Fruit fly (Drosophila melanogaster) whole organism, embryonic: ENCODE results near the gene jdp.

ENCODE experiments used
- Atf3 ChIP-seq: fragments of 200-800 bp; sonication (Bioruptor generic); optimal IDR thresholded peaks from 3 replicates; lab custom pipeline; 2016; ENCODE audit warnings: missing biosample characterization, missing genetic modification characterization
- BtbVII ChIP-seq: fragments of 200-800 bp; sonication (Bioruptor generic); optimal IDR thresholded peaks from 3 replicates; lab custom pipeline; 2017; ENCODE audit warnings: missing biosample characterization, mild to moderate bottlenecking, missing genetic modification characterization
- CG10267 ChIP-seq: fragments of 200-800 bp; sonication (Bioruptor generic); optimal IDR thresholded peaks from 2 replicates; lab custom pipeline; 2018; ENCODE audit warnings: missing biosample characterization, mild to moderate bottlenecking, missing genetic modification characterization, moderate library complexity
- CG10431 ChIP-seq: fragments of 200-800 bp; sonication (Bioruptor generic); optimal IDR thresholded peaks from 3 replicates; lab custom pipeline; 2018; ENCODE audit warnings: missing biosample characterization, mild to moderate bottlenecking, missing genetic modification characterization
- CG11247 ChIP-seq: fragments of 200-800 bp; sonication (Bioruptor generic); IDR thresholded peaks from 2 replicates; pipeline ENCODE4 v1.3.6; 2022; ENCODE audit warnings: missing biosample characterization, missing genetic modification characterization
- CG11398 ChIP-seq: fragments of 200-800 bp; sonication (Bioruptor generic); optimal IDR thresholded peaks from 2 replicates; lab custom pipeline; 2016; ENCODE audit warnings: missing biosample characterization, missing genetic modification characterization
- CG11456 ChIP-seq: fragments of 200-800 bp; sonication (Bioruptor generic); IDR thresholded peaks from 3 replicates; pipeline ENCODE4 v1.3.6; 2022; ENCODE audit warnings: missing biosample characterization, missing genetic modification characterization
- CG11504 ChIP-seq: fragments of 200-800 bp; sonication (Bioruptor generic); optimal IDR thresholded peaks from 3 replicates; lab custom pipeline; 2019; ENCODE audit warnings: missing biosample characterization, mild to moderate bottlenecking, missing genetic modification characterization, moderate library complexity
- CG11560 ChIP-seq: fragments of 200-800 bp; sonication (Bioruptor generic); IDR thresholded peaks from 3 replicates; pipeline ENCODE4 v1.3.6; 2022; ENCODE audit warnings: missing biosample characterization, missing genetic modification characterization
- CG11696 ChIP-seq: fragments of 200-800 bp; sonication (Bioruptor generic); IDR thresholded peaks from 2 replicates; pipeline ENCODE4 v1.3.6; 2022; ENCODE audit warnings: missing biosample characterization, missing genetic modification characterization
- CG13775 ChIP-seq: fragments of 200-800 bp; sonication (Bioruptor generic); optimal IDR thresholded peaks from 3 replicates; lab custom pipeline; 2017; ENCODE audit warnings: missing biosample characterization, mild to moderate bottlenecking, missing genetic modification characterization
- CG14965 ChIP-seq: fragments of 200-800 bp; sonication (Bioruptor generic); optimal IDR thresholded peaks from 2 replicates; lab custom pipeline; 2016; ENCODE audit warnings: missing biosample characterization, missing genetic modification characterization, borderline replicate concordance
- CG1529 ChIP-seq: fragments of 200-800 bp; sonication (Bioruptor generic); optimal IDR thresholded peaks from 3 replicates; lab custom pipeline; 2018; ENCODE audit warnings: missing biosample characterization, missing genetic modification characterization
- CG18011 ChIP-seq: fragments of 200-800 bp; sonication (Bioruptor generic); optimal IDR thresholded peaks from 2 replicates; lab custom pipeline; 2017; ENCODE audit warnings: missing biosample characterization, missing genetic modification characterization, mild to moderate bottlenecking, moderate library complexity, missing genotype
- CG3726 ChIP-seq: fragments of 200-800 bp; sonication (Bioruptor generic); IDR thresholded peaks from 3 replicates; pipeline ENCODE4, ENCODE4 v1.3.6; 2022; ENCODE audit warnings: missing biosample characterization, missing genetic modification characterization
- CG3995 ChIP-seq: fragments of 200-800 bp; sonication (Bioruptor generic); optimal IDR thresholded peaks from 3 replicates; lab custom pipeline; 2016; ENCODE audit warnings: missing biosample characterization, missing genetic modification characterization
- CG9817 ChIP-seq: fragments of 200-800 bp; sonication (Bioruptor generic); optimal IDR thresholded peaks from 2 replicates; lab custom pipeline; 2018; ENCODE audit warnings: missing biosample characterization, mild to moderate bottlenecking, missing genetic modification characterization, moderate library complexity
- Chrac-16 ChIP-seq: fragments of 200-800 bp; sonication (Bioruptor generic); optimal IDR thresholded peaks from 3 replicates; lab custom pipeline; 2016; ENCODE audit warnings: missing biosample characterization, missing genetic modification characterization
- Dek ChIP-seq: fragments of 200-800 bp; sonication (Bioruptor generic); optimal IDR thresholded peaks from 3 replicates; lab custom pipeline; 2019; ENCODE audit warnings: missing biosample characterization, mild to moderate bottlenecking, missing genetic modification characterization, moderate library complexity
- E2f1 ChIP-seq: fragments of 200-800 bp; sonication (Bioruptor generic); IDR thresholded peaks from 2 replicates; pipeline ENCODE4 v1.3.6; 2022; ENCODE audit warnings: missing biosample characterization, missing genetic modification characterization
- H2.0 ChIP-seq: fragments of 200-800 bp; sonication (Bioruptor generic); IDR thresholded peaks from 2 replicates; pipeline ENCODE4 v1.3.6; 2022; ENCODE audit warnings: missing biosample characterization, missing genetic modification characterization
- HLHmδ ChIP-seq: fragments of 200-800 bp; sonication (Bioruptor generic); optimal IDR thresholded peaks from 2 replicates; lab custom pipeline; 2018; ENCODE audit warnings: missing biosample characterization, mild to moderate bottlenecking, missing genetic modification characterization, moderate library complexity
- Max ChIP-seq: fragments of 200-800 bp; sonication (Bioruptor generic); optimal IDR thresholded peaks from 2 replicates; lab custom pipeline; 2016; ENCODE audit warnings: missing biosample characterization, mild to moderate bottlenecking, missing genetic modification characterization
- Med ChIP-seq: fragments of 200-800 bp; sonication (Bioruptor generic); peaks from one replicate; lab custom pipeline; 2016; ENCODE audit warnings: missing biosample characterization, missing genetic modification characterization, mild to moderate bottlenecking, inconsistent platforms, moderate library complexity
- Meics ChIP-seq: fragments of 200-800 bp; sonication (Bioruptor generic); optimal IDR thresholded peaks from 2 replicates; lab custom pipeline; 2017; ENCODE audit warnings: missing biosample characterization, mild to moderate bottlenecking, missing genetic modification characterization
- NFAT ChIP-seq: fragments of 200-800 bp; sonication (Bioruptor generic); IDR thresholded peaks from 2 replicates; pipeline ENCODE4 v1.3.6; 2022; ENCODE audit warnings: missing biosample characterization, missing genetic modification characterization
- Ravus ChIP-seq: fragments of 200-800 bp; sonication (Bioruptor generic); IDR thresholded peaks from 2 replicates; pipeline ENCODE4 v1.3.6; 2022; ENCODE audit warnings: missing biosample characterization, missing genetic modification characterization
- Xrp1 ChIP-seq: fragments of 200-800 bp; sonication (Bioruptor generic); IDR thresholded peaks from 2 replicates; pipeline ENCODE4 v1.3.6; 2022; ENCODE audit warnings: missing biosample characterization, missing genetic modification characterization
- caup ChIP-seq: fragments of 200-800 bp; sonication (Bioruptor generic); optimal IDR thresholded peaks from 3 replicates; lab custom pipeline; 2017; ENCODE audit warnings: missing biosample characterization, mild to moderate bottlenecking, missing genetic modification characterization, moderate library complexity; ENCODE audit not compliant: severe bottlenecking
- chif ChIP-seq, 2 experiments: fragments of 200-800 bp; sonication (Bioruptor generic); optimal IDR thresholded peaks; 3 replicates each; lab custom pipeline; 2016; ENCODE audit warnings: missing biosample characterization in 2 of 2, missing genetic modification characterization in 2 of 2
- ci ChIP-seq: fragments of 200-800 bp; sonication (Bioruptor generic); IDR thresholded peaks from 3 replicates; pipeline ENCODE4 v1.3.6; 2022; ENCODE audit warnings: missing biosample characterization, missing genetic modification characterization
- crc ChIP-seq: fragments of 200-800 bp; sonication (Bioruptor generic); optimal IDR thresholded peaks from 2 replicates; lab custom pipeline; 2016; ENCODE audit warnings: missing biosample characterization, missing genetic modification characterization
- disco-r ChIP-seq: fragments of 200-800 bp; sonication (Bioruptor generic); optimal IDR thresholded peaks from 2 replicates; lab custom pipeline; 2016; ENCODE audit warnings: missing biosample characterization, missing genetic modification characterization
- dysf ChIP-seq: fragments of 200-800 bp; sonication (Bioruptor generic); IDR thresholded peaks from 3 replicates; pipeline ENCODE4 v1.3.6; 2022; ENCODE audit warnings: missing biosample characterization, missing genetic modification characterization
- ems ChIP-seq: fragments of 200-800 bp; sonication (Bioruptor generic); optimal IDR thresholded peaks from 3 replicates; lab custom pipeline; 2016; ENCODE audit warnings: missing biosample characterization, missing genetic modification characterization
- gsb-n ChIP-seq: fragments of 200-800 bp; sonication (Bioruptor generic); optimal IDR thresholded peaks from 3 replicates; lab custom pipeline; 2018; ENCODE audit warnings: missing biosample characterization, mild to moderate bottlenecking, missing genetic modification characterization
- kni ChIP-seq: fragments of 200-800 bp; sonication (Bioruptor generic); optimal IDR thresholded peaks from 3 replicates; lab custom pipeline; 2017; ENCODE audit warnings: mild to moderate bottlenecking, missing biosample characterization, missing genetic modification reagents, missing genetic modification characterization
- lov ChIP-seq, 2 experiments: fragments of 200-800 bp in 1 of 2; fragments of >200 bp in 1 of 2; sonication (Bioruptor generic) in 1 of 2; IDR thresholded peaks in 1 of 2; optimal IDR thresholded peaks in 1 of 2; 2 replicates in 1 of 2; 3 replicates in 1 of 2; pipeline versions ENCODE4 v1.3.6 to Lab custom; 2017 to 2022; ENCODE audit warnings: missing biosample characterization in 1 of 2, missing genetic modification characterization in 1 of 2
- maf-S ChIP-seq: fragments of 200-800 bp; sonication (Bioruptor generic); optimal IDR thresholded peaks from 2 replicates; lab custom pipeline; 2016; ENCODE audit warnings: missing biosample characterization, missing genetic modification characterization
- sens ChIP-seq: fragments of 200-800 bp; sonication (Bioruptor generic); peaks from one replicate; lab custom pipeline; 2016; ENCODE audit warnings: missing biosample characterization, missing genetic modification characterization
- sob ChIP-seq: fragments of 200-800 bp; sonication (Bioruptor generic); IDR thresholded peaks from 2 replicates; pipeline ENCODE4 v1.3.6; 2022; ENCODE audit warnings: missing biosample characterization, missing genetic modification characterization
- stwl ChIP-seq: fragments of 200-800 bp; sonication (Bioruptor generic); optimal IDR thresholded peaks from 3 replicates; lab custom pipeline; 2018; ENCODE audit warnings: missing biosample characterization, mild to moderate bottlenecking, missing genetic modification characterization, moderate library complexity
- tna ChIP-seq: fragments of 200-800 bp; sonication (Bioruptor generic); IDR thresholded peaks from 2 replicates; pipeline ENCODE4 v1.3.6; 2022; ENCODE audit warnings: missing biosample characterization, missing genetic modification characterization; ENCODE audit not compliant: partially characterized antibody

jdp gene

dm6 chr3R:30512114-30512513, 14.7 kb downstream of the jdp start, which contains the start of gene PH4alphaNE2 (continued):
- TF ChIP-seq CG14965 (GFP tag; lab: Kevin White, UChicago) (no peak), CG10267 (tag; lab: Kevin White, UChicago) (no peak)

- TF ChIP-seq CG10431 (GFP tag; lab: Kevin White, UChicago) (no peak), caup (GFP tag; lab: Kevin White, UChicago) (no peak), Chrac-16 (no peak)
Measured at dm6 chr3R:30507723-30508122, 19.1 kb downstream of the jdp start, which contains the start of gene CG34041. Gene CG34041, plus strand, starts transcription at chr3R:30508023.

- TF ChIP-seq lov (optimal IDR thresholded peaks at IDR 0.05; lab: Kevin White, UChicago) (no peak), lov (GFP tag; IDR thresholded peaks at IDR 0.05; lab: Robert Waterston, UW) (no peak), CG11560 (tag; lab: Robert Waterston, UW) (no peak), Max (GFP tag; lab: Kevin White, UChicago) (no peak), Xrp1 (GFP tag; lab: Robert Waterston, UW) (no peak), Ravus (GFP tag; lab: Robert Waterston, UW) (no peak), Med (GFP tag; lab: Kevin White, UChicago) (no peak), BtbVII (GFP tag; lab: Kevin White, UChicago) (no peak), crc (GFP tag; lab: Kevin White, UChicago) (no peak), Meics (no peak), CG11247 (GFP tag; lab: Robert Waterston, UW) (no peak), CG9817 (tag; lab: Kevin White, UChicago) (no peak), CG11398 (GFP tag; lab: Kevin White, UChicago) (no peak)
Measured at dm6 chr3R:30505561-30506037, 21.2 kb downstream of the jdp start, which contains the start of the genes PH4alphaSG1 and CG15539. Gene PH4alphaSG1, minus strand, starts transcription at chr3R:30505661. Gene CG15539, plus strand, starts transcription at chr3R:30505987.

- TF ChIP-seq E2f1 (GFP tag; lab: Robert Waterston, UW) (no peak), sens (GFP tag; lab: Kevin White, UChicago) (peak; percentile 48), CG13775 (GFP tag; lab: Kevin White, UChicago) (no peak)
Measured at dm6 chr3R:30503406-30503805, 23.4 kb downstream of the jdp start, which contains the start of gene CG31371. Gene CG31371, minus strand, starts transcription at chr3R:30503506.

- TF ChIP-seq chif (GFP tag; optimal IDR thresholded peaks at IDR 0.05; lab: Kevin White, UChicago) (peak in 1 of 2 experiments; percentile 41), tna (GFP tag; lab: Robert Waterston, UW) (no peak), maf-S (no peak), HLHmδ (no peak), stwl (no peak), CG1529 (GFP tag; lab: Kevin White, UChicago) (no peak), sob (GFP tag; lab: Robert Waterston, UW) (peak; percentile 65; the same call in 1 of the 2 replicates), CG11456 (GFP tag; lab: Robert Waterston, UW) (peak; percentile 28; the same call in 1 of the 3 replicates), Dek (tag; lab: Kevin White, UChicago) (no peak), CG3726 (no peak), NFAT (GFP tag; lab: Robert Waterston, UW) (0 out of 2 replicates have a peak, but pooled peaks have one; percentile 4), CG11696 (0 out of 2 replicates have a peak, but pooled peaks have one; percentile 26), ems (GFP tag; lab: Kevin White, UChicago) (no peak), dysf (GFP tag; lab: Robert Waterston, UW) (peak; percentile 57; the same call in 2 of the 3 replicates), CG18011 (GFP tag; lab: Kevin White, UChicago) (no peak), ci (0 out of 3 replicates have a peak, but pooled peaks have one; percentile 52), disco-r (no peak), kni (GFP tag; lab: Kevin White, UChicago) (no peak), Atf3 (no peak), gsb-n (no peak), CG3995 (GFP tag; lab: Kevin White, UChicago) (no peak), H2.0 (no peak), CG11504 (tag; lab: Kevin White, UChicago) (no peak)
Measured at dm6 chr3R:30501174-30501573, 25.7 kb downstream of the jdp start.
